Worm (Caenorhabditis elegans): ENCODE results near the gene F57G12.1.

The F57G12.1 gene

DNA sequence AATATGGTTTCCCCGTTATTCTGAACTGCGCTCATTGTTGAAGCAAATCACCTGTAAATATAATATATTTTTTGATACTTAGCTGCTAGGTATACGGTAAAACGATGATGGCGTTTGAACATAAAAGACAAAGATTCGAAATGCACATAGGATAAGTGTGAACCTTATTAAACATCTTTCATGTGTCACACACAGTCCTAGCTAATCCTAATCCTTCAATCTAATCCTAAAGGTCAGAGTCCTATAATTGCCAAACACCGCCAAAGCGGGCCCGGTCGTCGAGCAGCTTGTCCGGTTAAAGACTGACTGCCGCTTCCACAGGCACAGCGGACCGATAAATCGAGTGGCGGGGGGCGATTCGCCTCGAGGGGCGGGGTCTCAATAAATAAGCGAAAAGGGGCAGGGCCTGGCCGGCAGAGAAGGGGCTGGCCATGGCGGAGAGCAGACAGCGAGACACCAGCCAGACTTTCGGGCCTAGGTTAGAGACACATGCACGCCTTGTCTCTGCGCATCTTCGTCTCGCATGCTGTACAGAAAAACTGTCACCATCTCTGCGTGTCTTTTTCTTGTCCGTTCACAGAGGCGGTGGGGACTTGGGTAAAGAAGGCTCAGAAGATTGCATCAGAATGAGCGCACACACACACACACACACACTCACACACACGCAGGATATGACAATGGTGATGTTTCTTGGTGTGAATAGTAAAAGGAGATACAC, at the start of gene F57G12.1:
F57G12.1 (minus strand) TSS at position 51 of the 718 bp plus-strand sequence.
- peak; percentile 41 for TF ChIP-seq egl-27 (tag; optimal IDR thresholded peaks at IDR 0.05)
- no peak for TF ChIP-seq R02D3.7 (tag; optimal IDR thresholded peaks at IDR 0.05)
- no peak for TF ChIP-seq zag-1 (tag; optimal IDR thresholded peaks at IDR 0.05)
- TF ChIP-seq nhr-23 (tag; optimal IDR thresholded peaks at IDR 0.05), result peak; percentile 76
- no peak for TF ChIP-seq nhr-67 (tag; optimal IDR thresholded peaks at IDR 0.05)
- no peak for TF ChIP-seq daf-12 (tag; optimal IDR thresholded peaks at IDR 0.05)
- TF ChIP-seq ceh-28 (tag; optimal IDR thresholded peaks at IDR 0.05), result peak; percentile 39
- TF ChIP-seq ama-1 (optimal IDR thresholded peaks at IDR 0.05), result peak; percentile 81
- peak; percentile 97 for TF ChIP-seq lin-39 (tag; optimal IDR thresholded peaks at IDR 0.05)
- no peak for TF ChIP-seq ceh-82 (tag; optimal IDR thresholded peaks at IDR 0.05)
- TF ChIP-seq fkh-10 (GFP tag; optimal IDR thresholded peaks at IDR 0.05), result peak; percentile 56
- no peak for TF ChIP-seq mml-1 (tag; optimal IDR thresholded peaks at IDR 0.05)
- TF ChIP-seq ztf-4 (tag; optimal IDR thresholded peaks at IDR 0.05), result no peak
- TF ChIP-seq elt-1 (tag; optimal IDR thresholded peaks at IDR 0.05), result peak; percentile 71
- no peak for TF ChIP-seq ZK546.5 (tag; optimal IDR thresholded peaks at IDR 0.05)
- TF ChIP-seq nhr-77 (tag; optimal IDR thresholded peaks at IDR 0.05), result no peak
- TF ChIP-seq nhr-28 (tag; optimal IDR thresholded peaks at IDR 0.05), result no peak
- peak; percentile 36 for TF ChIP-seq jun-1 (tag; optimal IDR thresholded peaks at IDR 0.05)
- no peak for TF ChIP-seq aly-2 (tag; optimal IDR thresholded peaks at IDR 0.05)
- no peak for TF ChIP-seq snpc-4 (tag; optimal IDR thresholded peaks at IDR 0.05)
- no peak for TF ChIP-seq nhr-237 (tag; optimal IDR thresholded peaks at IDR 0.05)
- no peak for TF ChIP-seq fkh-2 (tag; optimal IDR thresholded peaks at IDR 0.05)
- peak; percentile 9 for TF ChIP-seq lsy-12 (tag; optimal IDR thresholded peaks at IDR 0.05)
- TF ChIP-seq elt-3 (tag; optimal IDR thresholded peaks at IDR 0.05), result no peak
- TF ChIP-seq ceh-16 (tag; optimal IDR thresholded peaks at IDR 0.05), result no peak
- TF ChIP-seq nhr-43 (tag; optimal IDR thresholded peaks at IDR 0.05; ENCODE audit: poor library complexity, severe bottlenecking), result peak; percentile 37
- TF ChIP-seq eor-1 (tag; optimal IDR thresholded peaks at IDR 0.05), result no peak
- no peak for TF ChIP-seq nhr-12 (tag; optimal IDR thresholded peaks at IDR 0.05)
- peak; percentile 90 for TF ChIP-seq nfya-1 (tag; optimal IDR thresholded peaks at IDR 0.05; ENCODE audit: insufficient read depth)
- TF ChIP-seq tbx-2 (tag; optimal IDR thresholded peaks at IDR 0.05), result peak; percentile 5
- TF ChIP-seq elt-2 (tag; optimal IDR thresholded peaks at IDR 0.05), result peak; percentile 57
- TF ChIP-seq egl-5 (tag; optimal IDR thresholded peaks at IDR 0.05), result peak; percentile 48
- peak; percentile 51 for TF ChIP-seq mdl-1 (tag; optimal IDR thresholded peaks at IDR 0.05)
- no peak for TF ChIP-seq ztf-11 (tag; optimal IDR thresholded peaks at IDR 0.05)
- TF ChIP-seq nhr-76 (tag; optimal IDR thresholded peaks at IDR 0.05), result no peak
- TF ChIP-seq unc-39 (tag; optimal IDR thresholded peaks at IDR 0.05), result no peak
- TF ChIP-seq skn-1 (tag; optimal IDR thresholded peaks at IDR 0.05), result peak; percentile 58
- peak; percentile 93 for TF ChIP-seq hmg-11 (tag; optimal IDR thresholded peaks at IDR 0.05)
- peak; percentile 41 for TF ChIP-seq pqm-1 (tag; optimal IDR thresholded peaks at IDR 0.05)
- peak; percentile 55 for TF ChIP-seq unc-62 (GFP tag; optimal IDR thresholded peaks at IDR 0.05)
- no peak for TF ChIP-seq fos-1 (tag; optimal IDR thresholded peaks at IDR 0.05)
- no peak for TF ChIP-seq sea-2 (GFP tag; optimal IDR thresholded peaks at IDR 0.05)
- TF ChIP-seq ceh-9 (tag; optimal IDR thresholded peaks at IDR 0.05), result no peak
- peak; percentile 56 for TF ChIP-seq nhr-11 (tag; optimal IDR thresholded peaks at IDR 0.05)
- peak; percentile 85 for TF ChIP-seq pha-4 (tag; optimal IDR thresholded peaks at IDR 0.05)
- peak; percentile 88 for TF ChIP-seq nhr-25 (tag; optimal IDR thresholded peaks at IDR 0.05)
- peak; percentile 7 for TF ChIP-seq lin-15B (tag; optimal IDR thresholded peaks at IDR 0.05)
